Worm (Caenorhabditis elegans): Measurements from ENCODE around the gene oac-55.

DNA sequence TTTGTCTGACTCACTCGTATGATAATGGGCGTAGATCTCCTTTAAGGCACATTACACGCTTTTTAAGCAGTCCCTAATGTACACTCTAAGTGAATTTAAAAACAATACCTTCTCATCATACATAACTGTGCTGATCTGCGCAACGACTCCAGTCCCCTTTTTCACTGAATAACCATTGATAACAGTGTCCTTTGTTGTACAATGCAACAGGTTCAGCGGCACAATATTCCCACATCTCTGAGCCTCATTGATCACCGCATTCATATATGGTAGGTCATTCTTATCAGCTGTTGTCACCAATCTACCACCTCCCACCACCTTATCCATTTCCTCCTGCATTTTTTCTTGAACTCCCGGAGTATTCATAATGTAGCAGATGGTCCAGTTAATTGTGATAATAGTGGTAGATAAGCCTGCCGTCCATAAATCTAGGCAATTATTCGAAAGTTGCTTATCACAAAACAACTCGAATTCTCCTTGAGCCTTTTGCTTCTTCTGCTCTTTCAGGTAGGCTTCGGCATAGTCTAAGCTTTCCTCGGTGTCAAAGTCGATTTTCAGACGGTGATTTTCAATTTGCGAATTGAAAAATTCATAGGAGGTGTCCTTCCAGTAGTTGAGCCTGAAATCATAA, 41.0 kb downstream of the oac-55 start:
- TF ChIP-seq nhr-11 (tag; optimal IDR thresholded peaks at IDR 0.05) (no peak), nhr-47 (tag; optimal IDR thresholded peaks at IDR 0.05) (no peak), pqm-1 (tag; optimal IDR thresholded peaks at IDR 0.05) (no peak), efl-3 (GFP tag; optimal IDR thresholded peaks at IDR 0.05) (no peak), ceh-8 (GFP tag; optimal IDR thresholded peaks at IDR 0.05) (no peak), fos-1 (tag; optimal IDR thresholded peaks at IDR 0.05) (no peak), pax-3 (tag; optimal IDR thresholded peaks at IDR 0.05) (no peak), sptf-1 (tag; optimal IDR thresholded peaks at IDR 0.05) (no peak), nhr-77 (tag; optimal IDR thresholded peaks at IDR 0.05) (no peak), fkh-10 (GFP tag; optimal IDR thresholded peaks at IDR 0.05) (no peak), mep-1 (tag; optimal IDR thresholded peaks at IDR 0.05) (no peak)
